Fruit fly (Drosophila melanogaster) whole organism, embryonic: ENCODE results near the gene CG11951.

Experiments used
- Ada2b ChIP-seq: fragments of 200-800 bp; sonication (Bioruptor generic); IDR thresholded peaks from 2 replicates; pipeline ENCODE4 v1.3.6; 2022; ENCODE audit warnings: missing biosample characterization, missing genetic modification characterization
- Atf-2 ChIP-seq: fragments of 200-800 bp; sonication (Bioruptor generic); optimal IDR thresholded peaks from 2 replicates; lab custom pipeline; 2016; ENCODE audit warnings: missing biosample characterization, missing genetic modification characterization
- Bdp1 ChIP-seq: fragments of 200-800 bp; sonication (Bioruptor generic); optimal IDR thresholded peaks from 3 replicates; lab custom pipeline; 2016; ENCODE audit warnings: missing biosample characterization, missing genetic modification characterization
- CG10366 ChIP-seq: fragments of 200-800 bp; sonication (Bioruptor generic); IDR thresholded peaks from 2 replicates; pipeline ENCODE4 v1.3.6; 2022; ENCODE audit warnings: missing biosample characterization, missing genetic modification characterization
- CG10431 ChIP-seq: fragments of 200-800 bp; sonication (Bioruptor generic); optimal IDR thresholded peaks from 3 replicates; lab custom pipeline; 2018; ENCODE audit warnings: missing biosample characterization, mild to moderate bottlenecking, missing genetic modification characterization
- CG10462 ChIP-seq: fragments of 200-800 bp; sonication (Bioruptor generic); optimal IDR thresholded peaks from 2 replicates; lab custom pipeline; 2016; ENCODE audit warnings: missing biosample characterization, missing genetic modification characterization
- CG11696 ChIP-seq: fragments of 200-800 bp; sonication (Bioruptor generic); IDR thresholded peaks from 2 replicates; pipeline ENCODE4 v1.3.6; 2022; ENCODE audit warnings: missing biosample characterization, missing genetic modification characterization
- CG12744 ChIP-seq: fragments of 200-800 bp; sonication (Bioruptor generic); optimal IDR thresholded peaks from 2 replicates; lab custom pipeline; 2016; ENCODE audit warnings: missing biosample characterization, missing genetic modification characterization
- CG13287 ChIP-seq: fragments of 200-800 bp; sonication (Bioruptor generic); IDR thresholded peaks from 2 replicates; pipeline ENCODE4 v1.3.6; 2022; ENCODE audit warnings: missing biosample characterization, missing genetic modification characterization; ENCODE audit not compliant: partially characterized antibody
- CG14441 ChIP-seq: fragments of 200-800 bp; sonication (Bioruptor generic); IDR thresholded peaks from 2 replicates; pipeline ENCODE4 v1.3.6; 2022; ENCODE audit warnings: missing biosample characterization, missing genetic modification characterization
- CG15269 ChIP-seq: fragments of 200-800 bp; sonication (Bioruptor generic); optimal IDR thresholded peaks from 2 replicates; lab custom pipeline; 2018; ENCODE audit warnings: missing biosample characterization, mild to moderate bottlenecking, missing genetic modification characterization, moderate library complexity
- CG17359 ChIP-seq: fragments of 200-800 bp; sonication (Bioruptor generic); optimal IDR thresholded peaks from 3 replicates; lab custom pipeline; 2018; ENCODE audit warnings: missing biosample characterization, mild to moderate bottlenecking, missing genetic modification characterization, moderate library complexity
- CG1792 ChIP-seq: fragments of 200-800 bp; sonication (Bioruptor generic); optimal IDR thresholded peaks from 2 replicates; lab custom pipeline; 2016; ENCODE audit warnings: missing biosample characterization, missing genetic modification characterization
- CG18011 ChIP-seq: fragments of 200-800 bp; sonication (Bioruptor generic); optimal IDR thresholded peaks from 2 replicates; lab custom pipeline; 2017; ENCODE audit warnings: missing biosample characterization, missing genetic modification characterization, mild to moderate bottlenecking, moderate library complexity, missing genotype
- CG2120 ChIP-seq: fragments of 200-800 bp; sonication (Bioruptor generic); optimal IDR thresholded peaks from 3 replicates; lab custom pipeline; 2016; ENCODE audit warnings: missing biosample characterization, missing genetic modification characterization
- CG2202 ChIP-seq: fragments of 200-800 bp; sonication (Bioruptor generic); optimal IDR thresholded peaks from 2 replicates; lab custom pipeline; 2018; ENCODE audit warnings: missing biosample characterization, mild to moderate bottlenecking, missing genetic modification characterization
- CG30403 ChIP-seq: fragments of 200-800 bp; sonication (Bioruptor generic); optimal IDR thresholded peaks from 3 replicates; lab custom pipeline; 2016; ENCODE audit warnings: missing biosample characterization, missing genetic modification characterization
- CG32772 ChIP-seq: fragments of 200-800 bp; sonication (Bioruptor generic); IDR thresholded peaks from 2 replicates; pipeline ENCODE4 v1.3.6; 2022; ENCODE audit warnings: missing biosample characterization, missing genetic modification characterization
- CG4730 ChIP-seq: fragments of 200-800 bp; sonication (Bioruptor generic); IDR thresholded peaks from 2 replicates; pipeline ENCODE4 v1.3.6; 2022; ENCODE audit warnings: missing biosample characterization, missing genetic modification characterization
- CG8290 ChIP-seq, 3 experiments: fragments of 200-800 bp; sonication (Bioruptor generic); optimal IDR thresholded peaks; 2 replicates each; lab custom pipeline; 2016 to 2019; ENCODE audit warnings: missing biosample characterization in 3 of 3, missing genetic modification characterization in 3 of 3, mild to moderate bottlenecking in 2 of 3, moderate library complexity in 1 of 3
- CG8359 ChIP-seq: fragments of 200-800 bp; sonication (Bioruptor generic); optimal IDR thresholded peaks from 2 replicates; lab custom pipeline; 2017; ENCODE audit warnings: missing biosample characterization, mild to moderate bottlenecking, missing genetic modification characterization, borderline replicate concordance
- CG8944 ChIP-seq: fragments of 200-800 bp; sonication (Bioruptor generic); optimal IDR thresholded peaks from 3 replicates; lab custom pipeline; 2016; ENCODE audit warnings: missing biosample characterization, missing genetic modification characterization
- CG9609 ChIP-seq: fragments of 200-800 bp; sonication (Bioruptor generic); optimal IDR thresholded peaks from 3 replicates; lab custom pipeline; 2016; ENCODE audit warnings: missing biosample characterization, missing genetic modification characterization
- CG9932 ChIP-seq: fragments of 200-800 bp; sonication (Bioruptor generic); IDR thresholded peaks from 2 replicates; pipeline ENCODE4 v1.3.6; 2022; ENCODE audit warnings: missing biosample characterization, missing genetic modification characterization
- Dek ChIP-seq: fragments of 200-800 bp; sonication (Bioruptor generic); optimal IDR thresholded peaks from 3 replicates; lab custom pipeline; 2019; ENCODE audit warnings: missing biosample characterization, mild to moderate bottlenecking, missing genetic modification characterization, moderate library complexity
- Doc3 ChIP-seq: fragments of 200-800 bp; sonication (Bioruptor generic); IDR thresholded peaks from 3 replicates; pipeline ENCODE4 v1.3.6; 2022; ENCODE audit warnings: missing biosample characterization, missing genetic modification characterization; ENCODE audit not compliant: partially characterized antibody
- Fer2 ChIP-seq: fragments of 200-800 bp; sonication (Bioruptor generic); optimal IDR thresholded peaks from 2 replicates; lab custom pipeline; 2018; ENCODE audit warnings: missing biosample characterization, mild to moderate bottlenecking, missing genetic modification characterization, moderate library complexity
- Gsc ChIP-seq: fragments of 200-800 bp; sonication (Bioruptor generic); IDR thresholded peaks from 2 replicates; pipeline ENCODE4 v1.3.6; 2022; ENCODE audit warnings: missing biosample characterization, missing genetic modification characterization
- Gug ChIP-seq: fragments of 200-800 bp; sonication (Bioruptor generic); IDR thresholded peaks from 4 replicates; pipeline ENCODE4 v1.3.6; 2022; ENCODE audit warnings: missing biosample characterization, missing genetic modification characterization
- Hr3 ChIP-seq: fragments of 200-800 bp; sonication (Bioruptor generic); optimal IDR thresholded peaks from 3 replicates; lab custom pipeline; 2016; ENCODE audit warnings: missing biosample characterization, missing genetic modification characterization
- Jarid2 ChIP-seq: fragments of 200-800 bp; sonication (Bioruptor generic); optimal IDR thresholded peaks from 3 replicates; lab custom pipeline; 2017; ENCODE audit warnings: mild to moderate bottlenecking, missing biosample characterization, missing genetic modification reagents, missing genetic modification characterization
- MBD-R2 ChIP-seq: fragments of 200-800 bp; sonication (Bioruptor generic); IDR thresholded peaks from 2 replicates; pipeline ENCODE4 v1.3.6; 2022; ENCODE audit warnings: missing biosample characterization, missing genetic modification characterization
- NC2β ChIP-seq: fragments of 200-800 bp; sonication (Bioruptor generic); optimal IDR thresholded peaks from 2 replicates; lab custom pipeline; 2016; ENCODE audit warnings: missing biosample characterization, missing genetic modification characterization
- Rfx ChIP-seq: fragments of 200-800 bp; sonication (Bioruptor generic); IDR thresholded peaks from 2 replicates; pipeline ENCODE4 v1.3.6; 2022; ENCODE audit warnings: missing biosample characterization, missing genetic modification characterization
- Scr ChIP-seq: fragments of 200-800 bp; sonication (Bioruptor generic); IDR thresholded peaks from 2 replicates; pipeline ENCODE4 v1.3.6; 2022; ENCODE audit warnings: missing biosample characterization, missing genetic modification characterization; ENCODE audit not compliant: partially characterized antibody
- Sox100B ChIP-seq: fragments of 200-800 bp; sonication (Bioruptor generic); optimal IDR thresholded peaks from 3 replicates; lab custom pipeline; 2018; ENCODE audit warnings: missing biosample characterization, mild to moderate bottlenecking, missing genetic modification characterization
- Stat92E ChIP-seq, 3 experiments: fragments of >200 bp in 2 of 3; fragments of 200-800 bp in 1 of 3; sonication (Bioruptor generic) in 1 of 3; optimal IDR thresholded peaks; 2 replicates each; lab custom pipeline; 2017 to 2019; ENCODE audit warnings: missing biosample characterization in 3 of 3, missing genetic modification characterization in 3 of 3, mild to moderate bottlenecking in 1 of 3, moderate library complexity in 1 of 3
- amos ChIP-seq: fragments of 200-800 bp; sonication (Bioruptor generic); IDR thresholded peaks from 2 replicates; pipeline ENCODE4 v1.3.6; 2022; ENCODE audit warnings: missing biosample characterization, missing genetic modification characterization; ENCODE audit not compliant: partially characterized antibody
- crol ChIP-seq: fragments of 200-800 bp; sonication (Bioruptor generic); IDR thresholded peaks from 2 replicates; pipeline ENCODE4 v1.3.6; 2022; ENCODE audit warnings: missing biosample characterization, missing genetic modification characterization
- ewg ChIP-seq: fragments of 200-800 bp; sonication (Bioruptor generic); optimal IDR thresholded peaks from 3 replicates; lab custom pipeline; 2017; ENCODE audit warnings: mild to moderate bottlenecking, missing biosample characterization, missing genetic modification reagents, missing genetic modification characterization
- exex ChIP-seq: fragments of 200-800 bp; sonication (Bioruptor generic); optimal IDR thresholded peaks from 4 replicates; lab custom pipeline; 2018; ENCODE audit warnings: missing biosample characterization, mild to moderate bottlenecking, missing genetic modification characterization, moderate library complexity
- fu2 ChIP-seq: fragments of 200-800 bp; sonication (Bioruptor generic); optimal IDR thresholded peaks from 2 replicates; lab custom pipeline; 2016; ENCODE audit warnings: missing biosample characterization, missing genetic modification characterization
- hb ChIP-seq: fragments of 200-800 bp; sonication (Bioruptor generic); IDR thresholded peaks from 3 replicates; pipeline ENCODE4 v1.3.6; 2022; ENCODE audit warnings: missing biosample characterization, missing genetic modification characterization; ENCODE audit not compliant: partially characterized antibody
- jumu ChIP-seq: fragments of 200-800 bp; sonication (Bioruptor generic); optimal IDR thresholded peaks from 3 replicates; lab custom pipeline; 2016; ENCODE audit warnings: missing biosample characterization, missing genetic modification characterization
- knrl ChIP-seq: fragments of 200-800 bp; sonication (Bioruptor generic); IDR thresholded peaks from 3 replicates; pipeline ENCODE4 v1.3.6; 2022; ENCODE audit warnings: missing biosample characterization, missing genetic modification characterization; ENCODE audit not compliant: partially characterized antibody
- mam ChIP-seq: fragments of 200-800 bp; sonication (Bioruptor generic); optimal IDR thresholded peaks from 3 replicates; lab custom pipeline; 2016; ENCODE audit warnings: missing biosample characterization, missing genetic modification characterization
- scrt ChIP-seq: fragments of 200-800 bp; sonication (Bioruptor generic); optimal IDR thresholded peaks from 2 replicates; lab custom pipeline; 2018; ENCODE audit warnings: missing biosample characterization, mild to moderate bottlenecking, missing genetic modification characterization, moderate library complexity
- stwl ChIP-seq: fragments of 200-800 bp; sonication (Bioruptor generic); optimal IDR thresholded peaks from 3 replicates; lab custom pipeline; 2018; ENCODE audit warnings: missing biosample characterization, mild to moderate bottlenecking, missing genetic modification characterization, moderate library complexity
- tll ChIP-seq, 2 experiments: fragments of 200-800 bp in 1 of 2; fragments of >200 bp in 1 of 2; sonication (Bioruptor generic) in 1 of 2; optimal IDR thresholded peaks; 2 replicates each; lab custom pipeline; 2017 to 2019; ENCODE audit warnings: missing biosample characterization in 2 of 2, missing genetic modification characterization in 2 of 2, mild to moderate bottlenecking in 1 of 2, moderate library complexity in 1 of 2

The CG11951 gene

dm6 chr3R:29214982-29215533 is 23.5 kb downstream of the CG11951 start (continued):
- no peak for TF ChIP-seq CG11696 (GFP tag; lab: Robert Waterston, UW)
- no peak for TF ChIP-seq tll (GFP tag; optimal IDR thresholded peaks at IDR 0.05; lab: Kevin White, UChicago)
- TF ChIP-seq CG13287 (GFP tag; lab: Robert Waterston, UW), result no peak; the same call in 1 of the 2 replicates
- no peak for TF ChIP-seq CG8359 (GFP tag; lab: Kevin White, UChicago)
- no peak for TF ChIP-seq CG2202 (tag; lab: Kevin White, UChicago)
- no peak for TF ChIP-seq CG4730 (GFP tag; lab: Robert Waterston, UW)
- peak; percentile 27; the same call in 1 of the 2 replicates for TF ChIP-seq crol (GFP tag; lab: Robert Waterston, UW)
- no peak for TF ChIP-seq CG1792
- TF ChIP-seq Bdp1 (GFP tag; lab: Kevin White, UChicago), result no peak
- TF ChIP-seq CG10366 (GFP tag; lab: Robert Waterston, UW), result no peak
- TF ChIP-seq CG18011 (GFP tag; lab: Kevin White, UChicago), result no peak
- TF ChIP-seq CG10462 (GFP tag; lab: Kevin White, UChicago), result no peak
- no peak for TF ChIP-seq MBD-R2 (GFP tag; lab: Robert Waterston, UW)
- 0 out of 2 replicates have a peak, but pooled peaks have one; percentile 23 for TF ChIP-seq Scr (GFP tag; lab: Robert Waterston, UW)
- TF ChIP-seq Gsc (GFP tag; lab: Robert Waterston, UW), result no peak
- TF ChIP-seq Fer2 (tag; lab: Kevin White, UChicago), result no peak
- TF ChIP-seq CG9609, result no peak
- TF ChIP-seq CG12744 (GFP tag; lab: Kevin White, UChicago), result no peak
- no peak for TF ChIP-seq Ada2b (GFP tag; lab: Robert Waterston, UW)
- TF ChIP-seq knrl (GFP tag; lab: Robert Waterston, UW), result no peak
- TF ChIP-seq Gug (GFP tag; lab: Robert Waterston, UW), result no peak
- no peak for TF ChIP-seq amos (GFP tag; lab: Robert Waterston, UW)
- peak; percentile 60 for TF ChIP-seq exex
- TF ChIP-seq CG17359, result peak; percentile 23
- 0 out of 2 replicates have a peak, but pooled peaks have one; percentile 15 for TF ChIP-seq Rfx (GFP tag; lab: Robert Waterston, UW)
- no peak for TF ChIP-seq Doc3 (GFP tag; lab: Robert Waterston, UW)
- TF ChIP-seq hb (GFP tag; lab: Robert Waterston, UW), result no peak
- TF ChIP-seq CG8944, result no peak
- no peak for TF ChIP-seq CG14441
- TF ChIP-seq Dek, result no peak
- no peak for TF ChIP-seq fu2 (GFP tag; lab: Kevin White, UChicago)
- TF ChIP-seq CG8290 (GFP tag; optimal IDR thresholded peaks at IDR 0.05; lab: Kevin White, UChicago), result no peak
- peak in 1 of 2 experiments; percentile 22 for TF ChIP-seq CG8290 (tag; optimal IDR thresholded peaks at IDR 0.05; lab: Kevin White, UChicago)
- TF ChIP-seq jumu, result no peak
- TF ChIP-seq CG15269, result no peak
- peak; percentile 21 for TF ChIP-seq stwl
- TF ChIP-seq CG30403 (GFP tag; lab: Kevin White, UChicago), result no peak
- TF ChIP-seq Atf-2 (GFP tag; lab: Kevin White, UChicago), result no peak
- no peak for TF ChIP-seq Jarid2 (GFP tag; lab: Kevin White, UChicago)
- TF ChIP-seq Hr3 (GFP tag; lab: Kevin White, UChicago), result no peak
- no peak for TF ChIP-seq Stat92E (GFP tag; optimal IDR thresholded peaks at IDR 0.05; lab: Kevin White, UChicago)
- no peak for TF ChIP-seq Sox100B (GFP tag; lab: Kevin White, UChicago)
- TF ChIP-seq mam, result no peak
- TF ChIP-seq CG2120 (GFP tag; lab: Kevin White, UChicago), result peak; percentile 20
- TF ChIP-seq scrt (GFP tag; lab: Kevin White, UChicago), result no peak
- no peak for TF ChIP-seq NC2β (GFP tag; lab: Kevin White, UChicago)
- TF ChIP-seq CG10431 (GFP tag; lab: Kevin White, UChicago), result no peak
- peak; percentile 42; the same call in 1 of the 2 replicates for TF ChIP-seq CG9932 (GFP tag; lab: Robert Waterston, UW)
- peak; percentile 64 for TF ChIP-seq CG32772 (GFP tag; lab: Robert Waterston, UW)
- peak; percentile 20 for TF ChIP-seq ewg (GFP tag; lab: Kevin White, UChicago)
